Worm (Caenorhabditis elegans) whole organism, young adult: ENCODE data around the gene sams-1.
A peak's percentile ranks its signal among the peaks of the same experiment; 100 is the strongest.

ENCODE experiments used
- B0336.3 ChIP-seq: fragments of 200-800 bp; sonication (Bioruptor generic); IDR thresholded peaks from 2 replicates; pipeline ENCODE4 v1.3.6; 2022; ENCODE audit warnings: missing genetic modification characterization, missing compliant biosample characterization
- F22D6.2 ChIP-seq: sonication (generic microtip); optimal IDR thresholded peaks from 2 replicates; lab custom pipeline; 2016; ENCODE audit warnings: mild to moderate bottlenecking, missing genetic modification characterization, missing compliant biosample characterization
- F23B12.7 ChIP-seq: sonication (generic microtip); optimal IDR thresholded peaks from 2 replicates; lab custom pipeline; 2017; ENCODE audit warnings: missing genetic modification characterization, mild to moderate bottlenecking, missing compliant biosample characterization, antibody characterized with exemption, moderate library complexity; ENCODE audit not compliant: insufficient read depth
- K12H6.12 ChIP-seq: fragments of 200-800 bp; sonication (Bioruptor generic); optimal IDR thresholded peaks from 2 replicates; lab custom pipeline; 2018; ENCODE audit warnings: mild to moderate bottlenecking, missing genetic modification characterization, missing compliant biosample characterization
- Y56A3A.18 ChIP-seq: fragments of 200-800 bp; sonication (Bioruptor generic); IDR thresholded peaks from 2 replicates; pipeline ENCODE4 v1.3.6; 2022; ENCODE audit warnings: missing genetic modification reagents, missing genetic modification characterization, missing compliant biosample characterization
- Y79H2A.3 ChIP-seq: fragments of 200-800 bp; sonication (Bioruptor generic); conservative IDR thresholded peaks from 2 replicates; pipeline ENCODE4 v1.3.6; 2022; ENCODE audit warnings: missing genetic modification reagents, missing genetic modification characterization, missing compliant biosample characterization
- ZK185.1 ChIP-seq: sonication (generic microtip); optimal IDR thresholded peaks from 2 replicates; lab custom pipeline; 2016; ENCODE audit warnings: mild to moderate bottlenecking, missing genetic modification characterization, missing compliant biosample characterization; ENCODE audit not compliant: poor library complexity, severe bottlenecking
- aptf-3 ChIP-seq: fragments of 200-800 bp; sonication (Bioruptor generic); IDR thresholded peaks from 2 replicates; pipeline ENCODE4 v1.3.6; 2022; ENCODE audit warnings: missing genetic modification characterization, missing compliant biosample characterization
- attf-5 ChIP-seq: fragments of 200-800 bp; sonication (Bioruptor generic); optimal IDR thresholded peaks from 2 replicates; lab custom pipeline; 2018; ENCODE audit warnings: mild to moderate bottlenecking, missing genetic modification characterization, missing compliant biosample characterization
- bed-1 ChIP-seq: fragments of 200-800 bp; sonication (Bioruptor generic); IDR thresholded peaks from 2 replicates; pipeline ENCODE4 v1.3.6; 2022; ENCODE audit warnings: missing genetic modification reagents, missing genetic modification characterization, missing compliant biosample characterization
- bed-2 ChIP-seq: fragments of 200-800 bp; sonication (Bioruptor generic); IDR thresholded peaks from 2 replicates; pipeline ENCODE4 v1.3.6; 2022; ENCODE audit warnings: missing genetic modification reagents, missing genetic modification characterization, missing compliant biosample characterization
- ccch-3 ChIP-seq: fragments of 200-800 bp; sonication (Bioruptor generic); optimal IDR thresholded peaks from 2 replicates; lab custom pipeline; 2018; ENCODE audit warnings: mild to moderate bottlenecking, missing genetic modification characterization, missing compliant biosample characterization
- cebp-1 ChIP-seq, 2 experiments: fragments of 200-800 bp in 1 of 2; sonication (Bioruptor generic) in 1 of 2; sonication (generic microtip) in 1 of 2; IDR thresholded peaks in 1 of 2; optimal IDR thresholded peaks in 1 of 2; 2 replicates each; pipeline versions ENCODE4 v1.3.6 to Lab custom; 2017 to 2022; ENCODE audit warnings: missing compliant biosample characterization in 2 of 2, missing genetic modification characterization in 2 of 2, mild to moderate bottlenecking in 1 of 2, missing genetic modification reagents in 1 of 2, moderate library complexity in 1 of 2
- ceh-27 ChIP-seq: fragments of 200-800 bp; sonication (Bioruptor generic); optimal IDR thresholded peaks from 2 replicates; lab custom pipeline; 2018; ENCODE audit warnings: mild to moderate bottlenecking, missing genetic modification characterization, moderate library complexity, missing compliant biosample characterization
- dox-1 ChIP-seq: fragments of 200-800 bp; sonication (Bioruptor generic); IDR thresholded peaks from 2 replicates; pipeline ENCODE4 v1.3.6; 2022; ENCODE audit warnings: missing genetic modification reagents, missing genetic modification characterization, missing compliant biosample characterization
- egl-44 ChIP-seq: fragments of 200-800 bp; sonication (Bioruptor generic); IDR thresholded peaks from 2 replicates; pipeline ENCODE4 v1.3.6; 2022; ENCODE audit warnings: missing genetic modification reagents, missing genetic modification characterization, missing compliant biosample characterization
- egrh-3 ChIP-seq: fragments of 200-800 bp; sonication (Bioruptor generic); IDR thresholded peaks from 2 replicates; pipeline ENCODE4 v1.3.6; 2022; ENCODE audit warnings: missing genetic modification reagents, missing genetic modification characterization, missing compliant biosample characterization
- ets-4 ChIP-seq: fragments of 200-800 bp; sonication (Bioruptor generic); optimal IDR thresholded peaks from 2 replicates; lab custom pipeline; 2018; ENCODE audit warnings: mild to moderate bottlenecking, missing genetic modification characterization, missing compliant biosample characterization
- gei-17 ChIP-seq: fragments of 200-800 bp; sonication (Bioruptor generic); optimal IDR thresholded peaks from 2 replicates; lab custom pipeline; 2018; ENCODE audit warnings: mild to moderate bottlenecking, missing genetic modification characterization, missing compliant biosample characterization
- hmg-1.2 ChIP-seq: fragments of 200-800 bp; sonication (Bioruptor generic); IDR thresholded peaks from 2 replicates; pipeline ENCODE4 v1.3.6; 2022; ENCODE audit warnings: missing genetic modification reagents, missing genetic modification characterization, missing compliant biosample characterization
- let-607 ChIP-seq, 2 experiments: fragments of 200-800 bp in 1 of 2; sonication (Bioruptor generic) in 1 of 2; sonication (generic microtip) in 1 of 2; optimal IDR thresholded peaks; 2 replicates each; lab custom pipeline; 2016 to 2018; ENCODE audit warnings: mild to moderate bottlenecking in 2 of 2, missing compliant biosample characterization in 2 of 2, missing genetic modification characterization in 2 of 2, moderate library complexity in 2 of 2, missing genotype in 1 of 2
- lin-35 ChIP-seq, 3 experiments: fragments of 150-350 bp in 2 of 3; sonication (generic microtip) in 1 of 3; optimal IDR thresholded peaks; 2 replicates each; lab custom pipeline; 2014 to 2018; ENCODE audit warnings: missing biosample characterization in 3 of 3, missing genetic modification characterization in 3 of 3, missing genetic modification reagents in 3 of 3
- lin-40 ChIP-seq: sonication (generic microtip); optimal IDR thresholded peaks from 2 replicates; lab custom pipeline; 2016; ENCODE audit warnings: missing genetic modification characterization, mild to moderate bottlenecking, missing compliant biosample characterization, missing genotype, missing genetic modification reagents
- madf-10 ChIP-seq: sonication (generic microtip); optimal IDR thresholded peaks from 2 replicates; lab custom pipeline; 2016; ENCODE audit warnings: mild to moderate bottlenecking, missing genetic modification characterization, missing compliant biosample characterization
- mcd-1 ChIP-seq: fragments of 200-800 bp; sonication (Bioruptor generic); IDR thresholded peaks from 2 replicates; pipeline ENCODE4 v1.3.6; 2022; ENCODE audit warnings: missing genetic modification reagents, missing genetic modification characterization, missing compliant biosample characterization
- nhr-80 ChIP-seq: sonication (generic microtip); optimal IDR thresholded peaks from 2 replicates; lab custom pipeline; 2016; ENCODE audit warnings: missing genetic modification characterization, missing compliant biosample characterization
- nhr-90 ChIP-seq: sonication (generic microtip); optimal IDR thresholded peaks from 2 replicates; lab custom pipeline; 2016; ENCODE audit warnings: missing genotype, mild to moderate bottlenecking, missing genetic modification characterization, missing compliant biosample characterization
- snpc-4 ChIP-seq, 5 experiments: fragments of 150-350 bp in 1 of 5; sonication (generic microtip) in 4 of 5; optimal IDR thresholded peaks; 2 replicates each; lab custom pipeline; 2014 to 2018; ENCODE audit warnings: missing genetic modification characterization in 5 of 5, missing biosample characterization in 3 of 5, antibody characterized with exemption in 2 of 5, mild to moderate bottlenecking in 2 of 5, missing compliant biosample characterization in 2 of 5, missing genotype in 2 of 5, moderate library complexity in 2 of 5, missing genetic modification reagents in 1 of 5
- tbp1 ChIP-seq: fragments of 200-800 bp; sonication (Bioruptor generic); optimal IDR thresholded peaks from 2 replicates; lab custom pipeline; 2018; ENCODE audit warnings: mild to moderate bottlenecking, missing genetic modification characterization, missing compliant biosample characterization
- tlf-1 ChIP-seq: fragments of 200-800 bp; sonication (Bioruptor generic); optimal IDR thresholded peaks from 2 replicates; lab custom pipeline; 2018; ENCODE audit warnings: mild to moderate bottlenecking, missing genetic modification characterization, missing compliant biosample characterization
- zfh-2 ChIP-seq: fragments of 200-800 bp; sonication (Bioruptor generic); conservative IDR thresholded peaks from 2 replicates; pipeline ENCODE4 v1.3.6; 2022; ENCODE audit warnings: missing genetic modification reagents, missing genetic modification characterization, missing compliant biosample characterization
- zim-3 ChIP-seq: sonication (generic microtip); optimal IDR thresholded peaks from 2 replicates; lab custom pipeline; 2017; ENCODE audit warnings: mild to moderate bottlenecking, missing genetic modification characterization, moderate library complexity, missing compliant biosample characterization
- ztf-18 ChIP-seq: sonication (generic microtip); optimal IDR thresholded peaks from 2 replicates; lab custom pipeline; 2016; ENCODE audit warnings: missing genotype, mild to moderate bottlenecking, missing genetic modification characterization, missing compliant biosample characterization
- ztf-26 ChIP-seq: sonication (generic microtip); optimal IDR thresholded peaks from 2 replicates; lab custom pipeline; 2017; ENCODE audit warnings: missing genetic modification characterization, missing compliant biosample characterization
- ztf-6 ChIP-seq: fragments of 200-800 bp; sonication (Bioruptor generic); IDR thresholded peaks from 2 replicates; pipeline ENCODE4 v1.3.6; 2022; ENCODE audit warnings: missing genetic modification reagents, missing genetic modification characterization, missing compliant biosample characterization

Gene sams-1

DNA sequence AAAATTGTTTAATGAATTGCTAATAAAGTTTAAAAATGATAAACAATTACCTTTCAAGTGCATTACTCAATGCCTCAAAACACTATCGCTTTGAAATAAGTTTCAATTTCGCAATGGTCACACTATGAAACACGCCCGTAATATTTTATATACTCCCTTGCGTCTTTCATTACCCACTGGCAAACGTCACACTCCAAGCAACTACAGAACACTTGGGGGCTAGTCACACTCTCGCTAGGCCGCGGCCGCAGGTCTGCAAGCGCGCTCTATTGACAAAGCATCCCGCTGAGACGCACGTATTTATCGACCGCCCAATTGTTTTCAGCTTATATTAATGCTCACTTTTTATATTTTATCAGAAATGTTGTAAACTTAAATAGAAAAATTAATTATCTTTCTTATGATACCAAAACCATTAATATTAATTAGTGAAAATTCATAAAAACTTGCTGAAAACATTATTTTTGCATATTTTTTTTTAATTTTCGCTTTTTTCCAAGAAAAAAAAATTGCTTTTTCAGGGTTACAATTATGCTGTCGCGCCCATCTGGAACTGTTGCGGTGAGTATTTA lies 52.2 kb downstream of the sams-1 start, which contains the start of the genes nmat-1 and ucr-2.1:
Gene nmat-1 (minus strand): TSS at position 136 of the 572 bp plus-strand sequence.
Gene ucr-2.1 (plus strand): TSS at position 522 of the 572 bp plus-strand sequence.
- TF ChIP-seq madf-10 (tag; lab: Kevin White, UChicago) (peak; percentile 64), mcd-1 (GFP tag; lab: Robert Waterston, UW) (peak; percentile 98), tbp1 (GFP tag; lab: Kevin White, UChicago) (peak; percentile 45), bed-2 (no peak), dox-1 (GFP tag; lab: Robert Waterston, UW) (peak; percentile 86), ets-4 (GFP tag; lab: Kevin White, UChicago) (peak; percentile 34), zim-3 (tag; lab: Kevin White, UChicago) (no peak), zfh-2 (no peak; the same call in none of the 2 replicates), B0336.3 (GFP tag; lab: Robert Waterston, UW) (peak; percentile 56; the same call in 1 of the 2 replicates), K12H6.12 (tag; lab: Kevin White, UChicago) (peak; percentile 66), F23B12.7 (peak; percentile 41), tlf-1 (peak; percentile 16), ztf-26 (peak; percentile 48), ccch-3 (GFP tag; lab: Kevin White, UChicago) (peak; percentile 33), attf-5 (GFP tag; lab: Kevin White, UChicago) (peak; percentile 90), ztf-18 (tag; lab: Kevin White, UChicago) (peak; percentile 65), gei-17 (GFP tag; lab: Kevin White, UChicago) (peak; percentile 7), Y79H2A.3 (GFP tag; lab: Robert Waterston, UW) (no peak), egl-44 (no peak), nhr-80 (peak; percentile 97), snpc-4 (GFP tag; optimal IDR thresholded peaks at IDR 0.05; lab: Kevin White, UChicago) (no peak), snpc-4 (tag; optimal IDR thresholded peaks at IDR 0.05; lab: Kevin White, UChicago) (peak in 2 of 4 experiments; percentile 1 to 50), F22D6.2 (tag; lab: Kevin White, UChicago) (no peak), lin-35 (GFP tag; optimal IDR thresholded peaks at IDR 0.05; lab: Kevin White, UChicago) (peak in 1 of 3 experiments; percentile 37), bed-1 (GFP tag; lab: Robert Waterston, UW) (no peak), ztf-6 (GFP tag; lab: Robert Waterston, UW) (0 out of 2 replicates have a peak, but pooled peaks have one; percentile 33), Y56A3A.18 (GFP tag; lab: Robert Waterston, UW) (0 out of 2 replicates have a peak, but pooled peaks have one; percentile 53), cebp-1 (GFP tag; IDR thresholded peaks at IDR 0.05; lab: Robert Waterston, UW) (peak; percentile 92), cebp-1 (tag; optimal IDR thresholded peaks at IDR 0.05; lab: Kevin White, UChicago) (peak; percentile 97), egrh-3 (GFP tag; lab: Robert Waterston, UW) (0 out of 2 replicates have a peak, but pooled peaks have one; percentile 20), nhr-90 (peak; percentile 44), aptf-3 (GFP tag; lab: Robert Waterston, UW) (no peak), let-607 (tag; optimal IDR thresholded peaks at IDR 0.05; lab: Kevin White, UChicago) (peak in 1 of 2 experiments; percentile 63), lin-40 (tag; lab: Kevin White, UChicago) (peak; percentile 76), hmg-1.2 (GFP tag; lab: Robert Waterston, UW) (0 out of 2 replicates have a peak, but pooled peaks have one; percentile 24), ZK185.1 (tag; lab: Kevin White, UChicago) (peak; percentile 48), ceh-27 (GFP tag; lab: Kevin White, UChicago) (peak; percentile 74)
- TF ChIP-seq, all 124 proteins: peak for 27
